Fruit fly (Drosophila melanogaster): ENCODE data around the gene dy.
"Not testable (repeated sequence)": the region's sequence is repeated elsewhere in the genome, so short reads cannot be mapped to it uniquely, and the experiment has no call there.

dy gene

DNA sequence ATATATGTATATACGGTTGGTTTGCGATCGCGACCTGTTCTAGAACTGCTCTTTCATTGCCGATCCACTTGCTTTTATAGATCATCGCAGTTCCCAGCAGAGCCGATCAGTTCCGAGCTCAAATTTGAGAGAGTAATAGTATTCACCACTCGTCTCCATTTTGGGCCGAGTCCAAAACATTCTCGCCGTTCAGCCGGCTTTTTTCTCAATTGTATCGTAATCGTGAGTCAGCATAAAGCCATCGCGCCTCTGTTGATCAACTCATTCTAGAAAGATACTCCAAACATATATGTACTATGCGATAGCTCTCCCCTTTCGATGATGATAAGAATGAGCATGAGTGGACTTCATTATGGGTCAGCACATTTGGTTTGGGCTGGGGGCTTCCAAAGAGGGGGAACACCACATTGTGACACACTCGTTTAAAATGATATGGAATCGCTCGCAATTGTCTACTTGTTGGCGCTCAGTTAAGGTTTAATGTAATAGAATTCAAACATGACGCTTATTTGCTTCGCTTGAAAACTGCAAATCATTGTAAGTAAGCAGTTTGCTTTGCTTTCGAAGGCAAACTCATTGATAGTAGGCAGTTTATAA lies 13.9 kb downstream of the dy start, which contains the start of gene CG9360:
TSS of gene CG9360 (minus strand) at position 51 of the 597 bp plus-strand sequence.
- TF ChIP-seq Atf6 (GFP tag; IDR thresholded peaks at IDR 0.05): no peak
- TF ChIP-seq GATAe (GFP tag; conservative IDR thresholded peaks at IDR 0.05): 0 out of 2 replicates have a peak, but pooled peaks have one; percentile 18
- TF ChIP-seq Deaf1 (tag; optimal IDR thresholded peaks at IDR 0.05): peak; percentile 85
- TF ChIP-seq disco-r (GFP tag; optimal IDR thresholded peaks at IDR 0.05): no peak
- TF ChIP-seq sens (GFP tag): peak; percentile 37
- peak; percentile 57 for TF ChIP-seq CG34376 (GFP tag; optimal IDR thresholded peaks at IDR 0.05)
- TF ChIP-seq exex (tag; optimal IDR thresholded peaks at IDR 0.05): peak; percentile 74
- peak; percentile 90 for TF ChIP-seq grn (GFP tag; optimal IDR thresholded peaks at IDR 0.05)
- TF ChIP-seq kay (GFP tag; optimal IDR thresholded peaks at IDR 0.05): peak; percentile 67
- TF ChIP-seq mirr (GFP tag; optimal IDR thresholded peaks at IDR 0.05): peak; percentile 67
- no peak for TF ChIP-seq croc (GFP tag; conservative IDR thresholded peaks at IDR 0.05)
- no peak for TF ChIP-seq B-H1 (GFP tag; IDR thresholded peaks at IDR 0.05)
- TF ChIP-seq crol (GFP tag; IDR thresholded peaks at IDR 0.05): peak; percentile 71
- no peak for TF ChIP-seq chif (GFP tag; optimal IDR thresholded peaks at IDR 0.05)
- peak; percentile 64 for TF ChIP-seq sug (tag; optimal IDR thresholded peaks at IDR 0.05)
- TF ChIP-seq fu2 (GFP tag; optimal IDR thresholded peaks at IDR 0.05): no peak
- TF ChIP-seq CG30020 (tag; optimal IDR thresholded peaks at IDR 0.05): no peak
- TF ChIP-seq Trl (optimal IDR thresholded peaks at IDR 0.05): peak in 1 of 2 experiments; percentile 23
- TF ChIP-seq Trl (GFP tag; optimal IDR thresholded peaks at IDR 0.05): no peak
- TF ChIP-seq z (GFP tag; IDR thresholded peaks at IDR 0.05): peak; percentile 80; the same call in 2 of the 3 replicates
- TF ChIP-seq sens-2 (GFP tag; IDR thresholded peaks at IDR 0.05): no peak

DNA sequence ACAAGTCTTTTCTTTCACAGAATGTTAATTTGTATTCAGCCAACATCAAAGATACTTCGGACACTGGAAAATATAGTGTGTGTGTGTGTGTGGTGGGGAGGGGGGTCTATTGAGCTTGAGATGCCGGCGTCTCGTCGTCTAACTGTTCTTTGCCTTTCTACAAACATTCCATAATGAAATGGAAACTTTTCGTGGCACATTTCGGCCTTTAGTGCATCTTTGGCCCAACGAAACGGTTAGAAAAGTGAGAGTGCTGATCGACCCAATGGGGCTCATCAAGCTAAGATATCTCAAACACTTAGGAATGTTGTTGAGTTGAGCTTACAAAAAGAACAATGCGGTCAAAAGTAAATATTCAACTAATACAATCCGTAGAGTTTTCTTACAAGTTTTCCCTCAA lies 21.7 kb downstream of the dy start:
- peak; percentile 14 for TF ChIP-seq sd (tag; optimal IDR thresholded peaks at IDR 0.05)
- TF ChIP-seq jigr1 (GFP tag; IDR thresholded peaks at IDR 0.05): no peak
- TF ChIP-seq abd-A (tag; optimal IDR thresholded peaks at IDR 0.05): no peak
- no peak for TF ChIP-seq Neu2 (GFP tag; optimal IDR thresholded peaks at IDR 0.05; ENCODE audit: borderline replicate concordance)
- no peak for TF ChIP-seq CG1024 (GFP tag; IDR thresholded peaks at IDR 0.05)
- TF ChIP-seq Tbp (GFP tag; optimal IDR thresholded peaks at IDR 0.05): no peak
- TF ChIP-seq CG10462 (GFP tag; optimal IDR thresholded peaks at IDR 0.05): no peak
- no peak for TF ChIP-seq CG10274 (GFP tag; optimal IDR thresholded peaks at IDR 0.05)
- TF ChIP-seq Lim3 (GFP tag; IDR thresholded peaks at IDR 0.05): no peak
- TF ChIP-seq run (tag; optimal IDR thresholded peaks at IDR 0.05): no peak
- TF ChIP-seq Blimp-1 (GFP tag; optimal IDR thresholded peaks at IDR 0.05): peak; percentile 98

DNA sequence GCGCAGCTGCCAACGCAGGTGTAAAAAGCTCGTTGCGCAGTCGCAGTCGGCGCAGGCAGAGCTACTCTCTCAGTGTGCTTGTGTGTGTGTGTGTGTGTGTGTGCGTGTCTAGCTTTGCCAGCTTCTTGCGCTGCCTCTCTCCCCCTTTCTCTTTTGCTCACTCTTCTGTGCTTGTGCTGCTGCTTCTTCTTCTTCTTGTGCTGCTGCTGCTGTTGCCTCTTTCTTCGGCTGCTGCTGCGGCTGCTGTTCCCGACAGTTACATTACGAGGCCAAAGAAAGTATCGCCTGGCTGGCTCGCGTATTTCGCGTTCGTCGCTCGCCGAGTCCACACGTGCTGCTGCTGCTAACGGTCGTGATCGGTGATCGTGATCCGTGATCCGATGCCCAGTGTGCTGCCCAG lies 24.6 kb downstream of the dy start, which contains the start of gene m:
TSS of gene m (plus strand) at position 301 of the 400 bp plus-strand sequence.
- TF ChIP-seq crol (GFP tag; IDR thresholded peaks at IDR 0.05); bcd (GFP tag; optimal IDR thresholded peaks at IDR 0.05); CG30020 (tag; optimal IDR thresholded peaks at IDR 0.05): not testable (repeated sequence)

DNA sequence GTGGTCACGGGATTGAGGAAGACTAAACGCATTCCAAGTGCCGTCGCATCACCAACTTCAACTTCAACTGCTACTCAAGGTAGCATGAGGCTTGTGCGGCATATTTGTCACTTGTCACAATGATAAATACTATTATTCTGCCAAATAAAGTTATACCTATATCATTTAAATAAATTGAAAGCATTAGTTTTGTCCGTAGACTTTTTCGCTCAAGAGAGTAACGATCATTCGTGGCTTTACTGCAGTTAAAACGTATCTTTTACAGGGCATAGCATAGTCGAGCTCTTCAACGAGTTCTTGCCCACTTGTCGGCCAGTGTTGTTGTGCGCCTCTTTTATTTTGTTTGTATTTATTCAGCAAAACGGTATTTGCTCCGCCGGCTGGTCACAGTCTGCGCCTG lies 42.2 kb downstream of the dy start:
- TF ChIP-seq CG4424 (GFP tag; optimal IDR thresholded peaks at IDR 0.05): peak; percentile 19
- TF ChIP-seq Blimp-1 (GFP tag; optimal IDR thresholded peaks at IDR 0.05): peak; percentile 26
- TF ChIP-seq prd (optimal IDR thresholded peaks at IDR 0.05): no peak
- 0 out of 3 replicates have a peak, but pooled peaks have one; percentile 31 for TF ChIP-seq prd (GFP tag; IDR thresholded peaks at IDR 0.05)
- no peak for TF ChIP-seq Ssrp (tag; optimal IDR thresholded peaks at IDR 0.05)
- TF ChIP-seq CG6689 (GFP tag; IDR thresholded peaks at IDR 0.05): no peak
- TF ChIP-seq CG15696 (tag; optimal IDR thresholded peaks at IDR 0.05): no peak
- TF ChIP-seq CG43689 (GFP tag; IDR thresholded peaks at IDR 0.05): no peak
- no peak for TF ChIP-seq CG17802 (tag; optimal IDR thresholded peaks at IDR 0.05)
- TF ChIP-seq CG2129 (GFP tag; IDR thresholded peaks at IDR 0.05; ENCODE audit: partially characterized antibody): no peak
- TF ChIP-seq CG11398 (GFP tag; optimal IDR thresholded peaks at IDR 0.05): no peak
- no peak for TF ChIP-seq CG8765 (GFP tag; IDR thresholded peaks at IDR 0.05)
- TF ChIP-seq z (GFP tag; IDR thresholded peaks at IDR 0.05): no peak
- TF ChIP-seq CG4617 (GFP tag; optimal IDR thresholded peaks at IDR 0.05; ENCODE audit: borderline replicate concordance): no peak
- TF ChIP-seq CG12104 (GFP tag; optimal IDR thresholded peaks at IDR 0.05): no peak
- no peak for TF ChIP-seq luna (GFP tag; optimal IDR thresholded peaks at IDR 0.05)
- no peak for TF ChIP-seq HHEX (GFP tag; optimal IDR thresholded peaks at IDR 0.05)
